Worm (Caenorhabditis elegans) whole organism, mixed stage, embryonic: ENCODE measurements around the gene fbxb-33.

Experiments
- M03D4.4 ChIP-seq: sonication (generic microtip); optimal IDR thresholded peaks from 2 replicates; lab custom pipeline; 2017; ENCODE audit warnings: mild to moderate bottlenecking, missing genetic modification characterization, missing compliant biosample characterization
- bed-3 ChIP-seq: fragments of 200-800 bp; sonication (Bioruptor generic); optimal IDR thresholded peaks from 3 replicates; lab custom pipeline; 2018; ENCODE audit warnings: mild to moderate bottlenecking, missing genetic modification characterization, moderate library complexity, missing compliant biosample characterization
- ceh-43 ChIP-seq: fragments of 200-800 bp; sonication (Bioruptor generic); optimal IDR thresholded peaks from 2 replicates; lab custom pipeline; 2018; ENCODE audit warnings: mild to moderate bottlenecking, missing genetic modification characterization, moderate library complexity, missing compliant biosample characterization
- ceh-83 ChIP-seq: fragments of 200-800 bp; sonication (Bioruptor generic); optimal IDR thresholded peaks from 2 replicates; lab custom pipeline; 2018; ENCODE audit warnings: mild to moderate bottlenecking, missing genetic modification characterization, missing compliant biosample characterization
- ces-1 ChIP-seq: fragments of 150-350 bp; optimal IDR thresholded peaks from 2 replicates; lab custom pipeline; 2014; ENCODE audit warnings: missing biosample characterization, missing genetic modification reagents, missing genetic modification characterization
- cnd-1 ChIP-seq: fragments of 200-800 bp; sonication (Bioruptor generic); optimal IDR thresholded peaks from 2 replicates; lab custom pipeline; 2018; ENCODE audit warnings: mild to moderate bottlenecking, missing genetic modification characterization, missing compliant biosample characterization
- drap-1 ChIP-seq: fragments of 200-800 bp; sonication (Bioruptor generic); optimal IDR thresholded peaks from 3 replicates; lab custom pipeline; 2018; ENCODE audit warnings: mild to moderate bottlenecking, missing genetic modification characterization, missing compliant biosample characterization
- elt-1 ChIP-seq: sonication (generic microtip); optimal IDR thresholded peaks from 2 replicates; lab custom pipeline; 2017; ENCODE audit warnings: missing genetic modification characterization, mild to moderate bottlenecking, missing compliant biosample characterization, antibody characterized with exemption, moderate library complexity, borderline replicate concordance; ENCODE audit not compliant: insufficient read depth
- ham-2 ChIP-seq: fragments of 200-800 bp; sonication (Bioruptor generic); optimal IDR thresholded peaks from 2 replicates; lab custom pipeline; 2018; ENCODE audit warnings: mild to moderate bottlenecking, missing genetic modification characterization, missing compliant biosample characterization
- lin-13 ChIP-seq: fragments of 150-350 bp; optimal IDR thresholded peaks from 2 replicates; lab custom pipeline; 2014; ENCODE audit warnings: missing biosample characterization, missing genetic modification characterization
- lin-32 ChIP-seq: fragments of 200-800 bp; sonication (Bioruptor generic); optimal IDR thresholded peaks from 2 replicates; lab custom pipeline; 2018; ENCODE audit warnings: mild to moderate bottlenecking, missing genetic modification characterization, missing compliant biosample characterization
- mls-2 ChIP-seq: sonication (generic microtip); optimal IDR thresholded peaks from 2 replicates; lab custom pipeline; 2016; ENCODE audit warnings: mild to moderate bottlenecking, missing genetic modification characterization, moderate library complexity, missing compliant biosample characterization
- nhr-28 ChIP-seq: fragments of 150-350 bp; optimal IDR thresholded peaks from 2 replicates; lab custom pipeline; 2014; ENCODE audit warnings: missing biosample characterization, missing genetic modification characterization
- nhr-76 ChIP-seq: sonication (generic microtip); optimal IDR thresholded peaks from 2 replicates; lab custom pipeline; 2017; ENCODE audit warnings: missing biosample characterization, missing genetic modification characterization
- pha-4 ChIP-seq: fragments of 150-350 bp; optimal IDR thresholded peaks from 2 replicates; lab custom pipeline; 2018; ENCODE audit warnings: missing biosample characterization, missing genetic modification reagents, missing genetic modification characterization
- sem-2 ChIP-seq: fragments of 200-800 bp; sonication (Bioruptor generic); optimal IDR thresholded peaks from 2 replicates; lab custom pipeline; 2018; ENCODE audit warnings: mild to moderate bottlenecking, missing genetic modification characterization, missing compliant biosample characterization
- snpc-4 ChIP-seq: fragments of 150-350 bp; optimal IDR thresholded peaks from 2 replicates; lab custom pipeline; 2014; ENCODE audit warnings: missing biosample characterization, missing genetic modification characterization
- unc-120 ChIP-seq: sonication (generic microtip); optimal IDR thresholded peaks from 2 replicates; lab custom pipeline; 2017; ENCODE audit warnings: missing genetic modification characterization, missing compliant biosample characterization; ENCODE audit not compliant: poor library complexity, severe bottlenecking
- unc-39 ChIP-seq: fragments of 150-350 bp; optimal IDR thresholded peaks from 2 replicates; lab custom pipeline; 2014; ENCODE audit warnings: missing biosample characterization, missing genetic modification characterization
- unc-62 ChIP-seq: fragments of 150-350 bp; optimal IDR thresholded peaks from 2 replicates; lab custom pipeline; 2014; ENCODE audit warnings: missing biosample characterization, missing genetic modification reagents, missing genetic modification characterization
- zip-8 ChIP-seq: fragments of 150-350 bp; optimal IDR thresholded peaks from 2 replicates; lab custom pipeline; 2014; ENCODE audit warnings: missing biosample characterization, missing genetic modification characterization
- ztf-11 ChIP-seq: fragments of 150-350 bp; optimal IDR thresholded peaks from 2 replicates; lab custom pipeline; 2014; ENCODE audit warnings: missing biosample characterization, missing genetic modification characterization

fbxb-33 gene

ce11 chrII:3688333-3688732 is 41.1 kb downstream of the fbxb-33 start, which contains the start of gene ifas-1:
TSS of gene ifas-1 (minus strand) at chrII:3688719.
- TF ChIP-seq lin-32 (GFP tag; lab: Kevin White, UChicago) = no peak
- TF ChIP-seq pha-4 (tag; lab: Kevin White, UChicago) = no peak
- TF ChIP-seq sem-2 (GFP tag; lab: Kevin White, UChicago) = no peak

ce11 chrII:3690646-3691045 is 43.4 kb downstream of the fbxb-33 start, which contains the start of gene srx-101:
TSS of gene srx-101 (minus strand) at chrII:3690746.
- no peak for TF ChIP-seq pha-4 (tag; lab: Kevin White, UChicago)
- no peak for TF ChIP-seq ham-2 (GFP tag; lab: Kevin White, UChicago)
- no peak for TF ChIP-seq ztf-11 (tag; lab: Kevin White, UChicago)
- TF ChIP-seq snpc-4 (tag; lab: Kevin White, UChicago) = no peak
- no peak for TF ChIP-seq elt-1 (tag; lab: Kevin White, UChicago)
- no peak for TF ChIP-seq ces-1 (GFP tag; lab: Kevin White, UChicago)
- TF ChIP-seq unc-120 = no peak
- no peak for TF ChIP-seq lin-32 (GFP tag; lab: Kevin White, UChicago)
- no peak for TF ChIP-seq zip-8 (tag; lab: Kevin White, UChicago)
- TF ChIP-seq unc-39 = no peak
- no peak for TF ChIP-seq cnd-1
- TF ChIP-seq lin-13 (tag; lab: Kevin White, UChicago) = no peak
- no peak for TF ChIP-seq bed-3 (GFP tag; lab: Kevin White, UChicago)

- no peak for TF ChIP-seq ceh-43 (GFP tag; lab: Kevin White, UChicago)
- no peak for TF ChIP-seq mls-2
- no peak for TF ChIP-seq snpc-4 (tag; lab: Kevin White, UChicago)
- no peak for TF ChIP-seq drap-1 (GFP tag; lab: Kevin White, UChicago)
- no peak for TF ChIP-seq nhr-76 (tag; lab: Kevin White, UChicago)
- no peak for TF ChIP-seq ceh-83 (GFP tag; lab: Kevin White, UChicago)
- no peak for TF ChIP-seq unc-62
- TF ChIP-seq nhr-28 = no peak
- TF ChIP-seq sem-2 (GFP tag; lab: Kevin White, UChicago) = no peak
- TF ChIP-seq M03D4.4 (tag; lab: Kevin White, UChicago) = no peak
- no peak for TF ChIP-seq ces-1 (GFP tag; lab: Kevin White, UChicago)
Observed at ce11 chrII:3694664-3695063, 47.5 kb downstream of the fbxb-33 start, which contains the start of gene srx-102. TSS of gene srx-102 (minus strand) at chrII:3694764.
